Fruit fly (Drosophila melanogaster): Measurements from ENCODE around the gene CG4598.

The CG4598 gene

DNA sequence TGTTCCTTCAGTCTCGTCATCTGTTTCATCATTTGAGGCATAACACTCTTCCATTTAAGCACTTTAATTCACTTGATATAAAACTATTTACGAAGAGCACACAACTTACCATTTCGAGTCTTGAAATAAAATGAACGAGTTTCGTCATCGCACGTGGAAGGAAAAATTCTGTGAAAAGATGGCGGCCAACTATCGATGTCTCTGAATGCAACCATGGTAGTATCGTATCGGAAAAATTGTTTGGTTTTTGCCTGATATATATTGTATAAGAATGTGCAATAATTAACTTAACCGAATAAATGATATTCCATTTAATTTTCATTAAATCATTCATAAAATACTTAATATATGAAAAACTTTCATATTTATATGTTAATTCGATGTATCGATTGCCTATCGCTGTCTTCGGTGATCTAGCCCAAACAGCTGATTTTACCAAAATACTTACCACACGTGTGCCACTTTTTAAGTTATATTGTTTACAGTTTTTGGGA lies 23.5 kb upstream of the CG4598 start, which contains the start of gene Bka (continued):
- no peak for TF ChIP-seq danr (GFP tag; IDR thresholded peaks at IDR 0.05)
- TF ChIP-seq ssp (GFP tag; IDR thresholded peaks at IDR 0.05), result no peak
- peak; percentile 51 for TF ChIP-seq MTF-1 (GFP tag; optimal IDR thresholded peaks at IDR 0.05; ENCODE audit: borderline replicate concordance)
- TF ChIP-seq CG6683 (GFP tag; optimal IDR thresholded peaks at IDR 0.05), result peak; percentile 47
- no peak for TF ChIP-seq CG31388 (GFP tag; optimal IDR thresholded peaks at IDR 0.05)
- TF ChIP-seq CG16779 (GFP tag; IDR thresholded peaks at IDR 0.05), result no peak
- no peak for TF ChIP-seq C15 (GFP tag; IDR thresholded peaks at IDR 0.05)
- TF ChIP-seq lab (GFP tag; optimal IDR thresholded peaks at IDR 0.05), result peak; percentile 72
- peak; percentile 25 for TF ChIP-seq Dad (GFP tag; optimal IDR thresholded peaks at IDR 0.05)
- TF ChIP-seq dpn (GFP tag; optimal IDR thresholded peaks at IDR 0.05), result peak in 1 of 2 experiments; percentile 23
- TF ChIP-seq CG11560 (tag; IDR thresholded peaks at IDR 0.05), result no peak
- TF ChIP-seq p53 (GFP tag; optimal IDR thresholded peaks at IDR 0.05), result no peak
- TF ChIP-seq CG17359 (tag; optimal IDR thresholded peaks at IDR 0.05), result peak; percentile 37
- TF ChIP-seq CG10267 (tag; optimal IDR thresholded peaks at IDR 0.05), result peak; percentile 82
- no peak for TF ChIP-seq ham (GFP tag; IDR thresholded peaks at IDR 0.05)
- peak; percentile 7 for TF ChIP-seq az2 (GFP tag; optimal IDR thresholded peaks at IDR 0.05)
- TF ChIP-seq Lpt (GFP tag; optimal IDR thresholded peaks at IDR 0.05), result no peak
- TF ChIP-seq CG3163 (GFP tag; optimal IDR thresholded peaks at IDR 0.05), result peak; percentile 2
- peak; percentile 79 for TF ChIP-seq caup (GFP tag; optimal IDR thresholded peaks at IDR 0.05; ENCODE audit: severe bottlenecking)
- peak; percentile 92 for TF ChIP-seq zen2 (GFP tag; IDR thresholded peaks at IDR 0.05; ENCODE audit: partially characterized antibody)
- TF ChIP-seq ind (GFP tag; optimal IDR thresholded peaks at IDR 0.05), result no peak
- TF ChIP-seq CG4820 (GFP tag; optimal IDR thresholded peaks at IDR 0.05), result no peak
- TF ChIP-seq CG9437 (GFP tag; optimal IDR thresholded peaks at IDR 0.05), result peak; percentile 63
- TF ChIP-seq gro (GFP tag; optimal IDR thresholded peaks at IDR 0.05), result no peak
- peak; percentile 94 for TF ChIP-seq nerfin-2 (GFP tag; IDR thresholded peaks at IDR 0.05; ENCODE audit: partially characterized antibody)
- TF ChIP-seq CG14441 (GFP tag; IDR thresholded peaks at IDR 0.05), result no peak
- peak; percentile 65 for TF ChIP-seq CG15011 (GFP tag; optimal IDR thresholded peaks at IDR 0.05)
- no peak for TF ChIP-seq fd102C (GFP tag; optimal IDR thresholded peaks at IDR 0.05)
- TF ChIP-seq twi (tag; optimal IDR thresholded peaks at IDR 0.05), result peak; percentile 71
- TF ChIP-seq dan (GFP tag; IDR thresholded peaks at IDR 0.05), result no peak
- peak; percentile 51 for TF ChIP-seq CG7839 (tag; optimal IDR thresholded peaks at IDR 0.05)
- TF ChIP-seq vfl (GFP tag; optimal IDR thresholded peaks at IDR 0.05), result no peak
- peak; percentile 41 for TF ChIP-seq Rfx (GFP tag; IDR thresholded peaks at IDR 0.05)
- no peak for TF ChIP-seq h (optimal IDR thresholded peaks at IDR 0.05)
- no peak for TF ChIP-seq chn (GFP tag; optimal IDR thresholded peaks at IDR 0.05)
- peak; percentile 34 for TF ChIP-seq Spps (tag; optimal IDR thresholded peaks at IDR 0.05)
- TF ChIP-seq CG11247 (GFP tag; IDR thresholded peaks at IDR 0.05), result no peak
- peak; percentile 66 for TF ChIP-seq Nf-YB (GFP tag; optimal IDR thresholded peaks at IDR 0.05)
- TF ChIP-seq Usf (GFP tag; optimal IDR thresholded peaks at IDR 0.05), result no peak
- peak; percentile 77 for TF ChIP-seq Hmr (GFP tag; optimal IDR thresholded peaks at IDR 0.05)
- peak; percentile 99 for TF ChIP-seq Scr (GFP tag; IDR thresholded peaks at IDR 0.05; ENCODE audit: partially characterized antibody)
- peak; percentile 93 for TF ChIP-seq CG6791 (GFP tag; IDR thresholded peaks at IDR 0.05; ENCODE audit: partially characterized antibody)
- TF ChIP-seq shn (GFP tag; optimal IDR thresholded peaks at IDR 0.05), result no peak
- TF ChIP-seq CG33213 (GFP tag; optimal IDR thresholded peaks at IDR 0.05), result peak; percentile 20
- TF ChIP-seq pnt (GFP tag; optimal IDR thresholded peaks at IDR 0.05), result no peak
- no peak for TF ChIP-seq pb (GFP tag; optimal IDR thresholded peaks at IDR 0.05)
- no peak for TF ChIP-seq CG11696 (GFP tag; IDR thresholded peaks at IDR 0.05)
- TF ChIP-seq inv (GFP tag; IDR thresholded peaks at IDR 0.05; ENCODE audit: partially characterized antibody), result peak; percentile 97
- TF ChIP-seq pros (GFP tag; optimal IDR thresholded peaks at IDR 0.05), result peak; percentile 6
- TF ChIP-seq Camta (GFP tag; optimal IDR thresholded peaks at IDR 0.05), result no peak
- TF ChIP-seq Fer1 (GFP tag; optimal IDR thresholded peaks at IDR 0.05), result peak; percentile 81

Measured in whole organism, embryonic.